Worm (Caenorhabditis elegans): Measurements from ENCODE around the gene unc-3.

Gene unc-3

DNA sequence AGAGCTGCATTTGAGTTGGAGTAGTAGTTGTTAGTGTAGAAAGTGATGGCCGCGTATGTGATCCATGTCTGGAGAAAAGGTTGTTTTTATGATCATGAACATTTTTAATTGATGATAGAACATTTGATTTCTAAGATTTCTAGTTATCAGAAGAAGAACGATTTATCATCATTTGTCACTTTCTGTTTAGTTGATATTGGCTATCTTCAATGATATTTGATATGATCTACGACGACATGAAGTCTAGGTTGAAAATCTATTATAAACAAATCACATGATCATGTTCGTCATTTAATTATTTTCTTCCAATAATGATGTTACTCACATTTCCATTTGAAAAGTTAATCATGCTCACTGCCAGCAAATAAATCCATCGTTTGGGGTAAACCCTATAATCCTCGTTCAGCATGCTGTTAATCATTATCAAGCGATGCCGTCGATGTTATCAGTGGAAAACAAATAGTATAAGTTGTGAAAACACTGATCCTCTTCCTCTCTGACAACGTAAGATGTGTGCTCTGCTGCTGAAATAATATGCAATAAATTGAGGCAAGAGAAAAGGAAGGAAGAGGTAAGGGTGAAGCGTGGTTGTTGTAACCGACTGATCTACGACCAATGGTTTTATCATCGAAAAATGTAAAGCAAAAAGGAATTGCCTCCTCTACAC, 36.2 kb upstream of the unc-3 start:
- TF ChIP-seq alr-1 (tag; optimal IDR thresholded peaks at IDR 0.05) (no peak), ztf-1 (GFP tag; conservative IDR thresholded peaks at IDR 0.05) (no peak), zag-1 (tag; optimal IDR thresholded peaks at IDR 0.05) (no peak), lsy-2 (tag; optimal IDR thresholded peaks at IDR 0.05) (peak in 1 of 2 experiments; percentile 4), aly-2 (tag; optimal IDR thresholded peaks at IDR 0.05) (no peak), gmeb-1 (tag; optimal IDR thresholded peaks at IDR 0.05) (peak; percentile 12), dmd-4 (tag; optimal IDR thresholded peaks at IDR 0.05) (no peak), ZK546.5 (tag; optimal IDR thresholded peaks at IDR 0.05) (no peak), nhr-21 (tag; optimal IDR thresholded peaks at IDR 0.05) (peak; percentile 49), mab-5 (tag; optimal IDR thresholded peaks at IDR 0.05) (no peak), sma-3 (GFP tag; optimal IDR thresholded peaks at IDR 0.05) (peak; percentile 56), nhr-25 (tag; optimal IDR thresholded peaks at IDR 0.05) (peak; percentile 66), skn-1 (tag; optimal IDR thresholded peaks at IDR 0.05) (no peak), fos-1 (tag; optimal IDR thresholded peaks at IDR 0.05) (peak; percentile 5), blmp-1 (tag; optimal IDR thresholded peaks at IDR 0.05; ENCODE audit: insufficient read depth) (peak; percentile 53)

DNA sequence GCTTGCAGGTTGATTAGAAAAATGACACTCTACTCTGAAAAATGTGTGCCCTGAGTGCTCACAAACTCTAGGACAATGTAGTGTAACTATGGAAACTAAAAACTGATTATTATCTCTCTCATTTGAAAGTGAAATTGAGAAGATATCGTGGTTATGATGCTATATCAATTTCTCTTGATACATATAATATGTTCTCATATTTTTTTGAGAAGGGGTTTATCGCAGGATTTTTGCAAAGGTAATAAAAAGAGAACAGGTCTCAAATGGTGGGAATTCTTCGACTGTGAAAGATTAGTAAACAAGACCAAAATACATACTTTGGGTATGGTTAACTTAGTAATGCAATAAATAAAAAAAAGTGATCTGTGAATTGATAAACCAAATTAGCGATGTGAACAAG, 35.7 kb upstream of the unc-3 start:
- no peak for TF ChIP-seq nhr-237 (tag; optimal IDR thresholded peaks at IDR 0.05)

DNA sequence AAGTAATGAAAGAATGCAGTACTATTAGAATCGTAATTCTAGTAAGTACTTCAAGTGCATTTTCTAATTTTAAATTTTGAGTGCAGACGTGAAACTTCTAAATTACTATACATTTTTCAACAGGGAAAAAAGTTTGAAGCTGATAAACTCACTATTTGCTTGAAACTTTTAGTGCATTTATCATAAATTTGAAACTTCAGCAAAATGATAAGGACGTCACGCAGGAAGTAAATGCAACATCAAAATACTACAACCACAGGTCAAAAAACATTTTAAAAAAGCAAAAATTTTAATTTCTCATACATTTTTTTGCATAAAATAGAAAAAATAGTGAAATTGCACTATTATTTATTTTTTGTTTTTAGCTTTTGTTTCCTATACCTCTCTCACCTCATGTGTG, 33.9 kb upstream of the unc-3 start:
- TF ChIP-seq fos-1 (tag; optimal IDR thresholded peaks at IDR 0.05) (peak; percentile 42), mbf-1 (tag; optimal IDR thresholded peaks at IDR 0.05) (no peak)

DNA sequence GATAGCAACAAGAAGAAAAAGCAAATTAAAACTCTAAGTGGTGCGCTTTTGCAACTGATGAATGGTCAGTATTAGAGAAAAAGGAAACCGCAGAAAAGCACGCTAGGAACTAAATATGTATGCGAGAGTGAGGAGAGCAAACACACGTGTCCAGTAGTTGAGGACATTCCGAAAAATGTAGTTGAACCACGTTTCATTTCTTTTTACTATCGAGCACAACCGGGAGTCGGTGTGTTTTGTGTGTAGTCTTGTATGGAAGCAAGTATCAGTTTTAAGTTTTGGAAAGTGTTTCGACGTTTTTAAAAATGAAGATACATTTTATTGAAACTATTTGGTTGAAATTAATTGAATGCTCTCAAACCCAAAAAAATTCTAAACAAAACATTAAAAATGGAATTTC, 33.3 kb upstream of the unc-3 start, which contains the start of gene C05G5.1:
TSS of gene C05G5.1 (minus strand) at position 101 of the 400 bp plus-strand sequence.
- TF ChIP-seq crh-2 (tag; optimal IDR thresholded peaks at IDR 0.05) = peak; percentile 18
- no peak for TF ChIP-seq ztf-4 (tag; optimal IDR thresholded peaks at IDR 0.05)
- peak; percentile 9 for TF ChIP-seq nhr-129 (tag; optimal IDR thresholded peaks at IDR 0.05)
- no peak for TF ChIP-seq gmeb-1 (tag; optimal IDR thresholded peaks at IDR 0.05)
- no peak for TF ChIP-seq lin-13 (GFP tag; optimal IDR thresholded peaks at IDR 0.05)
- no peak for TF ChIP-seq lin-39 (tag; optimal IDR thresholded peaks at IDR 0.05)
- no peak for TF ChIP-seq blmp-1 (tag; optimal IDR thresholded peaks at IDR 0.05; ENCODE audit: insufficient read depth)
- TF ChIP-seq F13H6.1 (tag; optimal IDR thresholded peaks at IDR 0.05) = no peak
- no peak for TF ChIP-seq nhr-21 (tag; optimal IDR thresholded peaks at IDR 0.05)
- TF ChIP-seq nhr-6 (tag; optimal IDR thresholded peaks at IDR 0.05) = no peak
- TF ChIP-seq ama-1 (optimal IDR thresholded peaks at IDR 0.05) = no peak
- TF ChIP-seq mdl-1 (tag; optimal IDR thresholded peaks at IDR 0.05) = peak in 1 of 2 experiments; percentile 31
- no peak for TF ChIP-seq nhr-77 (tag; optimal IDR thresholded peaks at IDR 0.05)

DNA sequence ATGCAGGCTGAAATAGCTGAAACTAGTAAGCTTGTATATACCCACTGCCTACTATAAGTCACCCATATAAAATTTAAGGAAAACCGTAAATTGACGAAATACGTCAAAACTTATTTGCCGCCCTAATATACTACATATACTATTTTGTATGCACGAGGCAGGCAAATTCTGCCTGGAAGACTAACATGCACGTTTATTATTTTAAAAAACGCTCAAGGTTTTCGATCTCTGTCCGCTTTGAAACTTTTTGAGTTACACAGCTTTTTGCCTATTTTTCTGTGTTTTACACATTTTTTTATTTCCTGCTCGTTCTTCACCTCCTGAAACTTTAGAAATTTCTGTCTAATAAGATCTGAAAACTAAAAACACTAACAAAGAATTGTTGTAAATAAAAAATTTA, 30.1 kb upstream of the unc-3 start:
- TF ChIP-seq lsy-2 (tag; optimal IDR thresholded peaks at IDR 0.05) = peak in 1 of 2 experiments; percentile 34
- no peak for TF ChIP-seq ztf-4 (tag; optimal IDR thresholded peaks at IDR 0.05)
- peak; percentile 21 for TF ChIP-seq ama-1 (optimal IDR thresholded peaks at IDR 0.05)
- TF ChIP-seq zag-1 (tag; optimal IDR thresholded peaks at IDR 0.05) = no peak

DNA sequence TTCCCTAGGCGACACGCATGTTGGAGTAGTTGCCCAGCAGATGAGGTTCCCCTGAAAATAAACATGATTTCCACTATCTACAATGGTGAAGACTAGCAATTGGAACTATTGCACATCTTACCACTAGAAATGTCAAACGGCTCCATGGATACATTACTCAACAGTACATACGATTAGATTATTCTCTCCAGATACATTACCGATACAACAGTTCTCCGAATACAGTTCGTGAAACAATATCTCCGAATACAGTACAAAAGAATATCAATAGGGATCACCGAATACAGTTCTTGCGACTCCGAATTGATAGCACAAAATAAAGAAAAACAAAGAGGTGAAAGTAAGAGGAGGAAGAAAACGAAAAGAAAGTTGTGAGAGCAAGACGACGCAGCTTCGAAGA, 29.6 kb upstream of the unc-3 start, which contains the start of gene C05G5.7:
TSS of gene C05G5.7 (minus strand) at position 1 of the 400 bp plus-strand sequence.
- TF ChIP-seq mab-5 (tag; optimal IDR thresholded peaks at IDR 0.05) = no peak
- TF ChIP-seq aly-2 (tag; optimal IDR thresholded peaks at IDR 0.05) = no peak
- no peak for TF ChIP-seq nhr-12 (tag; optimal IDR thresholded peaks at IDR 0.05)
- TF ChIP-seq egl-27 (tag; optimal IDR thresholded peaks at IDR 0.05) = no peak
- TF ChIP-seq nhr-25 (tag; optimal IDR thresholded peaks at IDR 0.05) = no peak
- no peak for TF ChIP-seq nhr-77 (tag; optimal IDR thresholded peaks at IDR 0.05)
- no peak for TF ChIP-seq blmp-1 (tag; optimal IDR thresholded peaks at IDR 0.05; ENCODE audit: insufficient read depth)
- no peak for TF ChIP-seq Y55F3AM.14 (GFP tag; optimal IDR thresholded peaks at IDR 0.05)
- no peak for TF ChIP-seq skn-1 (tag; optimal IDR thresholded peaks at IDR 0.05)

DNA sequence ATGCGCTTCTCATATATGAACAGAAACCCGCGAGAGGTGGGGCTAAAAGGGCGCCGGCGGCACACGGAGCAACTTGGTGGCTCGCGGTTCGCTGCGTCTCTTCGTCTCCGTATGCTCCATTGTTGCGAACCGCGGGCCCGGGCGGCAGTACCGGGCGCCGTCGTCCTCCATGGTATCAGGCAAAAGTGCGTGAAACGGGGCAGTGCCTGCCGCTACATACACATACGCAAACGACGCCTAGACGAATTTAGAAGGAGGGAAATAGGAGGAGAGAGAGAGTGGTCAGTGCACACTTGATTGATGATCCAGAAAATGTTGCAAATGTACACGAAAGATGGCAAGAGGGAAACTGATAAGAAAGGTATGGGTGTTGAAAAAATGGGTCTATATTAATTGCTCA, 28.8 kb upstream of the unc-3 start:
- TF ChIP-seq nhr-21 (tag; optimal IDR thresholded peaks at IDR 0.05) (peak; percentile 11), sma-3 (GFP tag; optimal IDR thresholded peaks at IDR 0.05) (no peak), zag-1 (tag; optimal IDR thresholded peaks at IDR 0.05) (peak; percentile 57), gmeb-1 (tag; optimal IDR thresholded peaks at IDR 0.05) (peak; percentile 10), fos-1 (tag; optimal IDR thresholded peaks at IDR 0.05) (peak; percentile 51), nhr-23 (tag; optimal IDR thresholded peaks at IDR 0.05) (no peak), lin-11 (tag; optimal IDR thresholded peaks at IDR 0.05) (no peak), egl-27 (tag; optimal IDR thresholded peaks at IDR 0.05) (no peak), ztf-4 (tag; optimal IDR thresholded peaks at IDR 0.05) (no peak), snpc-4 (tag; optimal IDR thresholded peaks at IDR 0.05) (peak; percentile 61)
